Worm (Caenorhabditis elegans): ENCODE results near the gene sre-3.
"Not testable (repeated sequence)": the region's sequence is repeated elsewhere in the genome, so short reads cannot be mapped to it uniquely, and the experiment has no call there.

Gene sre-3

DNA sequence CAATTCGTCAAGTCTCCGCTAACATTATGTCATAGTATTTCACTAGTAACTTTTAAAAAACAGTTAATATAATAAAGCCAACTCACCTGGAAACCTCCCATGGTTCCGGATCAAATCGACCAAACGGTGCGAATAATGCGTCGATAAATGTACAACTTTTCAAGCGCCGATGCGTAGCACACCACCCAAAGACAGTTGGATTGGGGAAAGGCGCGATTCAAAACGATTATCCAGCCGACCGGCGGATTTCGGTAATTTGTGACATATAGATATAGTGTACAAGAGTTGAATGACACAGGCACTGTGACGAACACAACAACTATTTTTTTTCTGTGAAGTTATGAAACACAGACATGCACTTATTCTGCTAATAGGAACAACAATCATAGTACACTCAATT lies 48.6 kb downstream of the sre-3 start, which contains the start of gene kcc-3:
Gene kcc-3, minus strand, starts transcription at position 101 of the 400 bp plus-strand sequence.
- TF ChIP-seq nhr-28 (tag; optimal IDR thresholded peaks at IDR 0.05) (no peak), ceh-83 (GFP tag; optimal IDR thresholded peaks at IDR 0.05) (no peak), nhr-76 (tag; optimal IDR thresholded peaks at IDR 0.05) (no peak), sem-2 (GFP tag; optimal IDR thresholded peaks at IDR 0.05) (no peak), ztf-11 (tag; optimal IDR thresholded peaks at IDR 0.05) (no peak), ceh-39 (tag; optimal IDR thresholded peaks at IDR 0.05) (no peak), snpc-4 (tag; optimal IDR thresholded peaks at IDR 0.05) (no peak), nhr-237 (tag; optimal IDR thresholded peaks at IDR 0.05) (no peak), bed-3 (GFP tag; optimal IDR thresholded peaks at IDR 0.05) (no peak), nhr-12 (tag; optimal IDR thresholded peaks at IDR 0.05) (no peak), lin-13 (tag; optimal IDR thresholded peaks at IDR 0.05) (no peak), lin-32 (GFP tag; optimal IDR thresholded peaks at IDR 0.05) (no peak), unc-39 (tag; optimal IDR thresholded peaks at IDR 0.05) (no peak), M03D4.4 (tag; optimal IDR thresholded peaks at IDR 0.05) (no peak), mep-1 (tag; optimal IDR thresholded peaks at IDR 0.05) (no peak), elt-3 (tag; optimal IDR thresholded peaks at IDR 0.05) (no peak), unc-62 (GFP tag; optimal IDR thresholded peaks at IDR 0.05) (no peak), mls-2 (tag; optimal IDR thresholded peaks at IDR 0.05) (no peak), sptf-1 (tag; optimal IDR thresholded peaks at IDR 0.05) (no peak), tbx-8 (GFP tag; optimal IDR thresholded peaks at IDR 0.05) (no peak)

DNA sequence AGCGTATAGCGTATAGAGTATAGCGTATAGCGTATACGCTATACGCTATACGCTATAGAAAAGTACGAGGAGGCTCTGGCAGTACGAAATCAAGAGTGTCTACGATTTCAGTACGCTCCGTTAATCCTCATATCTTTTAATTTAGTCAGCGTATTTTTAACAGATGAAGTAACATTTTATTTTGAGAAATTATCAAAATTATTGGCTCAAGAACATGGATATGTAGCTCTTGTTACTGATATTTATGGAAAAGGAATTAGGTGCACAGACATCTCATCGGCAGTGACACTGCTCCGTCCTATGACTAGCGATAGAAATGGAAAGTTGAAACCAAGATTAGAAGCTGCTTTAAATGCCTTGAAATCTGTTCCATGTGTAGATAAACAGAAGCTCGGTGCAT lies 49.4 kb downstream of the sre-3 start, which contains the start of gene K02A2.1:
Gene K02A2.1, plus strand, starts transcription at position 301 of the 400 bp plus-strand sequence.
- TF ChIP-seq lin-13 (tag; optimal IDR thresholded peaks at IDR 0.05); flh-1 (GFP tag; optimal IDR thresholded peaks at IDR 0.05); pha-4 (tag; optimal IDR thresholded peaks at IDR 0.05): not testable (repeated sequence)

Measured in whole organism, mixed stage, embryonic.